Fruit fly (Drosophila melanogaster) S2 (cell line): ENCODE results near the gene cni.

ENCODE experiments used
- CG8478 ChIP-seq: fragments of >200 bp; optimal IDR thresholded peaks from 2 replicates; lab custom pipeline; 2018
- CTCF ChIP-seq, 2 experiments: fragments of >200 bp; optimal IDR thresholded peaks; 2 replicates each; lab custom pipeline; 2018

The cni gene

DNA sequence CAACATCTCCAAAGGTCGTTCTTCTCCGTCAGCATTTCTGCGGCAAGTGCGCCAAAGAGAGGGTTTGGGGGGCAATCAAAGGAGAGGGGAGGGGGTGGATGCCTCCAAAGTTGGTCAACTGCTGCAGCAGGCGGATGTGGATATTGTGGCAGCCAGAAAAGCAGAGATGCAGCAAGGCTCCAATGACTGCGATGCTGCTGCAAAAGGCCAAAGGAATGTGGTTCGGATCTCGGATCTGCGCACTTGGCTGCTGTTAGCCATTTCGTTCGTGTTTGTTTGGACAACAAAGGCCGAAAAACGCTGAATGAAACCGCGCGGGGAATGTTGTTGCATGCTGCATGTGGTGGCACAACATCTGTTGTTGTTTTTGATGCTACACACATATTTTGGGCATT lies 28.5 kb downstream of the cni start:
- TF ChIP-seq CTCF (optimal IDR thresholded peaks at IDR 0.05; lab: Kevin White, UChicago) = no peak
- TF ChIP-seq CG8478 (lab: Kevin White, UChicago) = no peak

DNA sequence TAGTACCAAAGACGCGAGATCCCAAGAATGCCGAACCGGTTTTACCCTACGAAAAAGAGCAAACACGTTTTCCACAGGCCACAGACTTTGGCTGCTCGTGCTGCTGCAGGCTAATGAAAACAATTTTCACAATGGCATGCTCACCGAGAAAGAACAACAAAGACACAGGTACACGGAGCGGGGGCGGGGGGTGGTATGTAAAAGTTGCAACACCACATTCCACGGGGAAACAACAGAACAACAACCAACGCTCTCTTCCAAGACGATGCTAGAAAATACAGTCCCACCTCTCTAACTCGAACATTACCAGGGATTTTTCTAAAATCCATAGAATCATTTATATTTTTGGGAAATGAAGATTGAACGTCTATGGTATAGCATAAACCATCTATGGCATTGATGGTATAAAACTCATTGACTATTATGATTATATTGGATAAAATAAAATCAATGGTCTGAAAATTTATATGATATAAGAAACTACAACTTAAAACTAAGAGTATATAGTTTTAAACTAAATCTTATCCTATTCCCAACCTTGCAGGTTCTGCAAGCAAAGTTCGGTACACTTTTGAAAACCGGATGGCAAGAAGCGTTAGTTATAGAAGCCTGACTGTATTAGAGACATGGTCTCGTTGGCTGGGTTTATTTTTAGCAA lies 29.0 kb downstream of the cni start:
- TF ChIP-seq CTCF (optimal IDR thresholded peaks at IDR 0.05; lab: Kevin White, UChicago) (no peak), CG8478 (lab: Kevin White, UChicago) (no peak)

- TF ChIP-seq CG8478 (lab: Kevin White, UChicago) (no peak), CTCF (optimal IDR thresholded peaks at IDR 0.05; lab: Kevin White, UChicago) (no peak)
Observed at dm6 chr2L:16279774-16280252, 30.7 kb downstream of the cni start.

- no peak for TF ChIP-seq CG8478 (lab: Kevin White, UChicago)
- no peak for TF ChIP-seq CTCF (optimal IDR thresholded peaks at IDR 0.05; lab: Kevin White, UChicago)
Observed at dm6 chr2L:16278842-16279241, 31.7 kb downstream of the cni start.

DNA sequence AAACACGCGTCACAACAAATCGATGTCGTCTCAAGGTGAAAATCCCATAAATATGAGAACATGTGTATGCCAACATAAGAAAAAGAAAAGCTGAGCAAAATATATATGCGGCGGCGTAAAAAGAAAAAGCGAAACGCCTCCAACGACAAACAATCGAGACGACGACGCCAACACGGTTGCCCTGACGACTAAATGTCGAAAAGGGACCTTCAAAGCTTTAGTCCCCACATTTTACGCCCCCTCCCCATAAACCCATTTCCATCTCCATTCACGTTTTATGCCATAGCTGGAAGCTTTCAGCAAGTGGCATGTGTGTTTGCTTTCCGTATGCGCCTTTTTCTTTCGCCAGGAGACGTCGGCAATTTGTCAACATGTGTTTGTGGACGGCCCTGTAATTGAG lies 32.6 kb downstream of the cni start:
- TF ChIP-seq CTCF (optimal IDR thresholded peaks at IDR 0.05; lab: Kevin White, UChicago) = no peak
- no peak for TF ChIP-seq CG8478 (lab: Kevin White, UChicago)

DNA sequence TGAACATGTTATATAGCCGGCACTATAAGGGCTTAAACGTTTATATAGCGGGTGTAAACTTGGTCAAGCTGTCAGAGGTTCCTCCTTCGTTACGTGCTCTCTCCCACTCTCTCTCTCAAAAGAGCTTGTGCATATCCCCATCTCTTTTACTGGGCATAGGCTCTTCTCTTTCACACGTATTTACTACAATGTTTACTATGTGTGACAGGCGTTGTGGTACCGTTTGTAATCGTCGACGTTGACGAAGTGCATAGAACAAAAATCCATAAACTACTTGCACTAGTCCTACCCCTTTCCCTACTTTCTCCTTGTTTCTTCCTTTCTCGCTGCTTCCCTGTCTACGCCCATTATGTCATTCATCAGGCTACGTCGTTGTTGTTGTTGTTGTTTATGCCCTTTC lies 33.7 kb downstream of the cni start:
- TF ChIP-seq CTCF (optimal IDR thresholded peaks at IDR 0.05; lab: Kevin White, UChicago) = no peak
- TF ChIP-seq CG8478 (lab: Kevin White, UChicago) = no peak

- TF ChIP-seq CTCF (optimal IDR thresholded peaks at IDR 0.05; lab: Kevin White, UChicago) = peak; percentile 57 to 81
- no peak for TF ChIP-seq CG8478 (lab: Kevin White, UChicago)
Observed at dm6 chr2L:16275809-16276178, 34.7 kb downstream of the cni start.

DNA sequence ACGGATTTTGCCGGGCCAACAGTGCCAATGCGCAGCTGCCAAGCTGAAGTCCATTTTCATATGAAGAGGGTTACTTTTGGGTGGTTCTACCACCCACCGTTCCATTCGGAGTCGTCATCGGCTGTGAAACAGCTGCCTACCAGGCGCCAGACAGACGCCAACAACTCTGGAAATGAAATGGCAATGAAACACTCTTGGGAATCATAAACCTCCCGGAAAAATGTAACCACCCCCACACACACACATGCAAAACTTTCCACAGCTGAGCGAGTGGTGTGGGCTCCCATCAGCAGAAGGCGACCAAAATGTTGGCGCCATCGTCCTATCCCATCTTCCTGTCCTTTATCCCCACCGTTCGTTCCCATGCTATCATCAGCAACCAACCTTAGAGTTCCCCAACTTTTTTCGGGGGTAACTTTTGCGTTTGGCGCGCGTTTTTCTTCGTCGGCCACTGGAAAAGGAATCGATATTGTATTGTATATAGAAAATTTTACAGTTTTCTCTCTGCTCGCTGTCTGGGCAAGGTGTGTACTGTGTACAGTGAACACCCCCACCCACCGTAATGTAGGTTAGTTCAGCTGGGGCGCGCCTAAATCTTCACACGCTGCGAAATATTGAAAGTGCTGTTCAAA lies 35.2 kb downstream of the cni start:
- no peak for TF ChIP-seq CG8478 (lab: Kevin White, UChicago)
- TF ChIP-seq CTCF (optimal IDR thresholded peaks at IDR 0.05; lab: Kevin White, UChicago) = no peak

dm6 chr2L:16274100-16274499 lies 36.4 kb downstream of the cni start:
- TF ChIP-seq CG8478 (lab: Kevin White, UChicago) (no peak), CTCF (optimal IDR thresholded peaks at IDR 0.05; lab: Kevin White, UChicago) (no peak)

dm6 chr2L:16273439-16273838 lies 37.1 kb downstream of the cni start:
- TF ChIP-seq CG8478 (lab: Kevin White, UChicago) (no peak), CTCF (optimal IDR thresholded peaks at IDR 0.05; lab: Kevin White, UChicago) (no peak)

DNA sequence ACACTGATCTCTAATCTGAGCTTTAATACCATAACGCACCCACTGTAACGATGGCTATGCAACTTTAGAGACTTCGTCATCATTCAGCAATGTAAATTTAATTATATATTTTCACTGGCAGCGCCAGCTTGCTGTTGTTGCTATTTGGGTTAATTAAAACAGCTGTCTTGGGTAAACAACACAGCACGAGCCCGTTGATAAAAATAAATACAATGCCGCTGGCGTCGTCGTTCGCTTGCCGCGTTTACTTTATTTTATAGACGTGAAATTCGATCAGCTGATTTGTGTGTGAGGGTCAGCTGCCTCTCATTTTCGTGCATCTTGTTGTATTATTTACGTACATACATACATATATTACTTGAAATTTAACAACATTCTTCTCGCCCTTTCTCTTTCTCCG lies 37.8 kb downstream of the cni start:
- TF ChIP-seq CG8478 (lab: Kevin White, UChicago) = no peak
- TF ChIP-seq CTCF (optimal IDR thresholded peaks at IDR 0.05; lab: Kevin White, UChicago) = no peak

dm6 chr2L:16271486-16271806 lies 39.1 kb downstream of the cni start:
- TF ChIP-seq CG8478 (lab: Kevin White, UChicago) (no peak), CTCF (optimal IDR thresholded peaks at IDR 0.05; lab: Kevin White, UChicago) (no peak)

DNA sequence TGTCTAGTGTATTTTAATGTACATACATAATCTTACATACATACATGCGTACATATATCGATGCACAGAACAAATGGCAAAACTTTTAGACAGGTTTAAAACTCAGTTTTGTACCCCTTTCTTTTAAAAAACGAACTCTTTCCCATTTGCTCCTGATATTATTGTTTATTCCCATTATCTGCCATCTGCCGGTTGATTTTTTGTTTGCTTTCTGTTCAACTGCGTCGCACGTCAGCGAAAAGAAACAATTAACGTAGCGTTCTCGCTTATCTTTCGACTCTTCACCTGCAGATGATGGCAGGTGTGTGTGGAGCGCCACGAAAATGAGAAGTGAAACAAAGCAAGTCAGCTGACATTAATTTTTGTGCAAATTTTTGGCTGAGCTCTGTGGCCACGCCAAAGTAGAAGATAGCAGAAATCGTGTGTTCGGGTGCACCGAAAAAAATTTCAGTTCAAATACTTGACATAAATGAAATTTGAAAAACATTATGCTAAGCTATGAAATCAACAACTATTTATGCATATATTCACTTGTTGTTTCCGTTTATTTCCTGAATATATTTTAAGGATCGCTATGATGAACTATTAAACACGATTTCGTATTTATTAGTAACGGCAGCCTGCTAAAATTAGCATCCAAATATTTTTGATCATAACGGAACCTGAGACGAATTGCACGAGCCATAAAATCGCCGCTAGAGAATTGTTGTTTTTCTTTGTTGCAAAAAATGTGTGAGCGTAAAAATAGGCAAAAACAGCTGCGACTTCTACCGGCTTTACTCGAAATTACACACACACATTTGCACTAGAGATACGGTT lies 39.6 kb downstream of the cni start:
- no peak for TF ChIP-seq CTCF (optimal IDR thresholded peaks at IDR 0.05; lab: Kevin White, UChicago)
- TF ChIP-seq CG8478 (lab: Kevin White, UChicago) = no peak

DNA sequence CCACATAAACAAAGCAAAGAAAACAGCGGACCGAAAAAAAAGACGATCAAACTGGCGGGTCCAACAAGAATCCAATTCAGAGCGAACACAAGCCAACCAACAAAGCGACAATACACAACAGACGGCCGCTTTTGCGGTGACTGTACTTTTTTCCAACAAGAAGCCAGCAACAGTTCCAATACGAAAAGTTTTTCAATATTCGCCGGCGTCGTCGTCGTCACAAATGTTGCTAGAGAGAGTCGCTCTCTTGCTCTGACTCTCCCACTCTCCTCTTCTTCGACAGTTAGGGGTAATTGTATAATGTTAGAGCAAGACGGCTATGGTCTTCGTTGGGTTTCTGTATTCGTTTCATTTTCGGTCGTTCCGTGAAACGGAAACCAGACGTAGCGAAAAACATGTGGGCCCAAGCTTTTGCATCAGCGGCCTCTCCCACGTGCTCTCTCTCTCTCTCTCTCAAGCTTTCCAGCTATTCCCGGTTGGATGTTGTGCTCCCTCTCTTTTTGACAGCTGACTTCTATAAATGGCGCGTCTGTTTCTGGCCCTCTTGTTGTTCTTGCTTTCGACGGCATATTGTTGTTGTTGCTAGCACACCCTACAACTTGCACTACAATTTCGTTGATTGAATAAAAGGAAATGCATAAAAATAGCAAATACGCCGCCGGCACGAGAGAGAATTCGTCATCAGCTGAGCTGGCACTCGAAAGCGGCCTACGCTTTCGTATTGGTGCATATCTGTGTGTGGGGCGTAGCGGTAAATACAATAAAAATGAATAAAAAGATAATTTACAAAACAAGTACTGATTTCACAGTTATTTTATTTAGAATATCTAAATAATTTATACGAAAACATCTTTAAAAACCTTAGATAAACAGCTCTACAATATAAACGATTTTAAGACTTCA lies 41.0 kb downstream of the cni start:
- TF ChIP-seq CG8478 (lab: Kevin White, UChicago) (no peak), CTCF (optimal IDR thresholded peaks at IDR 0.05; lab: Kevin White, UChicago) (no peak)
